Worm (Caenorhabditis elegans) whole organism, mixed stage, embryonic: ENCODE measurements around the gene F53A2.1.

ENCODE experiments used
- M03D4.4 ChIP-seq: sonication (generic microtip); optimal IDR thresholded peaks from 2 replicates; lab custom pipeline; 2017; ENCODE audit warnings: mild to moderate bottlenecking, missing genetic modification characterization, missing compliant biosample characterization
- bed-3 ChIP-seq: fragments of 200-800 bp; sonication (Bioruptor generic); optimal IDR thresholded peaks from 3 replicates; lab custom pipeline; 2018; ENCODE audit warnings: mild to moderate bottlenecking, missing genetic modification characterization, moderate library complexity, missing compliant biosample characterization
- blmp-1 ChIP-seq: fragments of 150-350 bp; optimal IDR thresholded peaks from 2 replicates; lab custom pipeline; 2014; ENCODE audit warnings: missing biosample characterization, missing genetic modification characterization
- ceh-39 ChIP-seq: fragments of 150-350 bp; optimal IDR thresholded peaks from 2 replicates; lab custom pipeline; 2014; ENCODE audit warnings: missing biosample characterization, missing genetic modification characterization
- ceh-43 ChIP-seq: fragments of 200-800 bp; sonication (Bioruptor generic); optimal IDR thresholded peaks from 2 replicates; lab custom pipeline; 2018; ENCODE audit warnings: mild to moderate bottlenecking, missing genetic modification characterization, moderate library complexity, missing compliant biosample characterization
- ceh-83 ChIP-seq: fragments of 200-800 bp; sonication (Bioruptor generic); optimal IDR thresholded peaks from 2 replicates; lab custom pipeline; 2018; ENCODE audit warnings: mild to moderate bottlenecking, missing genetic modification characterization, missing compliant biosample characterization
- ces-1 ChIP-seq: fragments of 150-350 bp; optimal IDR thresholded peaks from 2 replicates; lab custom pipeline; 2014; ENCODE audit warnings: missing biosample characterization, missing genetic modification reagents, missing genetic modification characterization
- drap-1 ChIP-seq: fragments of 200-800 bp; sonication (Bioruptor generic); optimal IDR thresholded peaks from 3 replicates; lab custom pipeline; 2018; ENCODE audit warnings: mild to moderate bottlenecking, missing genetic modification characterization, missing compliant biosample characterization
- elt-1 ChIP-seq: sonication (generic microtip); optimal IDR thresholded peaks from 2 replicates; lab custom pipeline; 2017; ENCODE audit warnings: missing genetic modification characterization, mild to moderate bottlenecking, missing compliant biosample characterization, antibody characterized with exemption, moderate library complexity, borderline replicate concordance; ENCODE audit not compliant: insufficient read depth
- elt-3 ChIP-seq: fragments of 150-350 bp; optimal IDR thresholded peaks from 2 replicates; lab custom pipeline; 2014; ENCODE audit warnings: missing biosample characterization, missing genetic modification characterization
- flh-1 ChIP-seq: fragments of 200-800 bp; sonication (Bioruptor generic); optimal IDR thresholded peaks from 2 replicates; lab custom pipeline; 2018; ENCODE audit warnings: mild to moderate bottlenecking, missing genetic modification characterization, moderate library complexity, missing compliant biosample characterization
- ham-2 ChIP-seq: fragments of 200-800 bp; sonication (Bioruptor generic); optimal IDR thresholded peaks from 2 replicates; lab custom pipeline; 2018; ENCODE audit warnings: mild to moderate bottlenecking, missing genetic modification characterization, missing compliant biosample characterization
- hlh-1 ChIP-seq: fragments of 150-350 bp; optimal IDR thresholded peaks from 2 replicates; lab custom pipeline; 2014; ENCODE audit warnings: missing biosample characterization, missing genetic modification reagents, missing genetic modification characterization
- lin-13 ChIP-seq: fragments of 150-350 bp; optimal IDR thresholded peaks from 2 replicates; lab custom pipeline; 2014; ENCODE audit warnings: missing biosample characterization, missing genetic modification characterization
- lin-32 ChIP-seq: fragments of 200-800 bp; sonication (Bioruptor generic); optimal IDR thresholded peaks from 2 replicates; lab custom pipeline; 2018; ENCODE audit warnings: mild to moderate bottlenecking, missing genetic modification characterization, missing compliant biosample characterization
- lsy-2 ChIP-seq: fragments of 150-350 bp; optimal IDR thresholded peaks from 2 replicates; lab custom pipeline; 2014; ENCODE audit warnings: missing biosample characterization, missing genetic modification characterization
- mab-5 ChIP-seq: fragments of 150-350 bp; optimal IDR thresholded peaks from 2 replicates; lab custom pipeline; 2014; ENCODE audit warnings: missing biosample characterization, missing genetic modification characterization
- mep-1 ChIP-seq: fragments of 150-350 bp; optimal IDR thresholded peaks from 2 replicates; lab custom pipeline; 2017; ENCODE audit warnings: missing biosample characterization, missing genetic modification reagents, missing genetic modification characterization, inconsistent platforms
- nhr-12 ChIP-seq: fragments of 150-350 bp; optimal IDR thresholded peaks from 2 replicates; lab custom pipeline; 2014; ENCODE audit warnings: missing biosample characterization, missing genetic modification characterization
- nhr-2 ChIP-seq: fragments of 150-350 bp; optimal IDR thresholded peaks from 2 replicates; lab custom pipeline; 2014; ENCODE audit warnings: missing biosample characterization, missing genetic modification characterization
- nhr-237 ChIP-seq: fragments of 150-350 bp; optimal IDR thresholded peaks from 2 replicates; lab custom pipeline; 2014; ENCODE audit warnings: missing biosample characterization, missing genetic modification characterization
- nhr-28 ChIP-seq: fragments of 150-350 bp; optimal IDR thresholded peaks from 2 replicates; lab custom pipeline; 2014; ENCODE audit warnings: missing biosample characterization, missing genetic modification characterization
- nhr-76 ChIP-seq: sonication (generic microtip); optimal IDR thresholded peaks from 2 replicates; lab custom pipeline; 2017; ENCODE audit warnings: missing biosample characterization, missing genetic modification characterization
- pha-4 ChIP-seq: fragments of 150-350 bp; optimal IDR thresholded peaks from 2 replicates; lab custom pipeline; 2018; ENCODE audit warnings: missing biosample characterization, missing genetic modification reagents, missing genetic modification characterization
- sem-2 ChIP-seq: fragments of 200-800 bp; sonication (Bioruptor generic); optimal IDR thresholded peaks from 2 replicates; lab custom pipeline; 2018; ENCODE audit warnings: mild to moderate bottlenecking, missing genetic modification characterization, missing compliant biosample characterization
- snpc-4 ChIP-seq: fragments of 150-350 bp; optimal IDR thresholded peaks from 2 replicates; lab custom pipeline; 2014; ENCODE audit warnings: missing biosample characterization, missing genetic modification characterization
- sptf-1 ChIP-seq: sonication (generic microtip); optimal IDR thresholded peaks from 2 replicates; lab custom pipeline; 2017; ENCODE audit warnings: mild to moderate bottlenecking, missing genetic modification characterization, moderate library complexity, missing compliant biosample characterization
- tbx-8 ChIP-seq: fragments of 200-800 bp; sonication (Bioruptor generic); optimal IDR thresholded peaks from 2 replicates; lab custom pipeline; 2018; ENCODE audit warnings: mild to moderate bottlenecking, missing genetic modification characterization, moderate library complexity, missing compliant biosample characterization
- unc-39 ChIP-seq: fragments of 150-350 bp; optimal IDR thresholded peaks from 2 replicates; lab custom pipeline; 2014; ENCODE audit warnings: missing biosample characterization, missing genetic modification characterization
- unc-62 ChIP-seq: fragments of 150-350 bp; optimal IDR thresholded peaks from 2 replicates; lab custom pipeline; 2014; ENCODE audit warnings: missing biosample characterization, missing genetic modification reagents, missing genetic modification characterization
- ztf-11 ChIP-seq: fragments of 150-350 bp; optimal IDR thresholded peaks from 2 replicates; lab custom pipeline; 2014; ENCODE audit warnings: missing biosample characterization, missing genetic modification characterization

The F53A2.1 gene

ce11 chrIII:13313788-13314187 lies 10.9 kb downstream of the F53A2.1 start, which contains the start of gene Y43F4B.10:
TSS of gene Y43F4B.10 (plus strand) at chrIII:13314068.
- TF ChIP-seq unc-39 (tag; lab: Kevin White, UChicago): no peak
- no peak for TF ChIP-seq sem-2
- TF ChIP-seq ceh-39 (tag; lab: Kevin White, UChicago): peak; percentile 79
- peak; percentile 25 for TF ChIP-seq lsy-2 (tag; lab: Kevin White, UChicago)
- no peak for TF ChIP-seq M03D4.4
- peak; percentile 65 for TF ChIP-seq ces-1 (GFP tag; lab: Kevin White, UChicago)
- TF ChIP-seq nhr-237 (tag; lab: Kevin White, UChicago): peak; percentile 24
- peak; percentile 28 for TF ChIP-seq mep-1 (tag; lab: Kevin White, UChicago)
- TF ChIP-seq, all 35 proteins: peak for 5

ce11 chrIII:13310552-13310951 lies 14.1 kb downstream of the F53A2.1 start:
- TF ChIP-seq lsy-2 (tag; lab: Kevin White, UChicago) (no peak), hlh-1 (tag; lab: Kevin White, UChicago) (no peak), nhr-12 (tag; lab: Kevin White, UChicago) (no peak), ceh-83 (GFP tag; lab: Kevin White, UChicago) (no peak), nhr-237 (tag; lab: Kevin White, UChicago) (peak; percentile 14), bed-3 (GFP tag; lab: Kevin White, UChicago) (no peak)

- TF ChIP-seq tbx-8 (GFP tag; lab: Kevin White, UChicago): no peak
- no peak for TF ChIP-seq ceh-43 (GFP tag; lab: Kevin White, UChicago)
- TF ChIP-seq ces-1 (GFP tag; lab: Kevin White, UChicago): peak; percentile 86
- peak; percentile 38 for TF ChIP-seq sptf-1 (tag; lab: Kevin White, UChicago)
- peak; percentile 17 for TF ChIP-seq M03D4.4
- TF ChIP-seq elt-1 (tag; lab: Kevin White, UChicago): no peak
Observed at ce11 chrIII:13307107-13307506, 17.5 kb downstream of the F53A2.1 start, which contains the start of the genes klp-19 and slc-36.1. TSS of gene klp-19 (minus strand) at chrIII:13307259. TSS of gene slc-36.1 (plus strand) at chrIII:13307502.

- TF ChIP-seq ham-2: no peak
- no peak for TF ChIP-seq tbx-8 (GFP tag; lab: Kevin White, UChicago)
- no peak for TF ChIP-seq sem-2
- no peak for TF ChIP-seq ztf-11 (tag; lab: Kevin White, UChicago)
- no peak for TF ChIP-seq elt-1 (tag; lab: Kevin White, UChicago)
- no peak for TF ChIP-seq mep-1 (tag; lab: Kevin White, UChicago)
- TF ChIP-seq bed-3 (GFP tag; lab: Kevin White, UChicago): no peak
- TF ChIP-seq M03D4.4: no peak
- TF ChIP-seq lin-13 (tag; lab: Kevin White, UChicago): no peak
- TF ChIP-seq nhr-237 (tag; lab: Kevin White, UChicago): no peak
- TF ChIP-seq snpc-4 (tag; lab: Kevin White, UChicago): no peak
- no peak for TF ChIP-seq nhr-2 (tag; lab: Kevin White, UChicago)
- TF ChIP-seq hlh-1 (tag; lab: Kevin White, UChicago): no peak
- TF ChIP-seq flh-1 (GFP tag; lab: Kevin White, UChicago): no peak
- no peak for TF ChIP-seq elt-3 (tag; lab: Kevin White, UChicago)
Observed at ce11 chrIII:13305537-13305936, 19.1 kb downstream of the F53A2.1 start.

- TF ChIP-seq ham-2 (no peak), nhr-76 (tag; lab: Kevin White, UChicago) (no peak), lin-32 (GFP tag; lab: Kevin White, UChicago) (no peak), pha-4 (tag; lab: Kevin White, UChicago) (no peak), tbx-8 (GFP tag; lab: Kevin White, UChicago) (no peak), mep-1 (tag; lab: Kevin White, UChicago) (no peak), drap-1 (no peak), bed-3 (GFP tag; lab: Kevin White, UChicago) (no peak)
Observed at ce11 chrIII:13302578-13302977, 22.1 kb downstream of the F53A2.1 start.

ce11 chrIII:13301983-13302382 lies 22.7 kb downstream of the F53A2.1 start:
- TF ChIP-seq lsy-2 (tag; lab: Kevin White, UChicago) (no peak), nhr-237 (tag; lab: Kevin White, UChicago) (no peak), drap-1 (no peak), blmp-1 (tag; lab: Kevin White, UChicago) (no peak), mab-5 (no peak), nhr-12 (tag; lab: Kevin White, UChicago) (no peak), ces-1 (GFP tag; lab: Kevin White, UChicago) (no peak), unc-62 (GFP tag; lab: Kevin White, UChicago) (no peak), snpc-4 (tag; lab: Kevin White, UChicago) (no peak), nhr-28 (tag; lab: Kevin White, UChicago) (no peak), pha-4 (tag; lab: Kevin White, UChicago) (no peak), ztf-11 (tag; lab: Kevin White, UChicago) (no peak), sem-2 (no peak), ceh-83 (GFP tag; lab: Kevin White, UChicago) (no peak), flh-1 (GFP tag; lab: Kevin White, UChicago) (no peak), M03D4.4 (no peak), unc-39 (tag; lab: Kevin White, UChicago) (no peak)
